Worm (Caenorhabditis elegans) whole organism, young adult: ENCODE results near the gene Y54E2A.9.

ENCODE experiments used
- B0019.2 ChIP-seq: fragments of 200-800 bp; sonication (Bioruptor generic); conservative IDR thresholded peaks from 2 replicates; pipeline ENCODE4 v1.3.6; 2022; ENCODE audit warnings: missing genetic modification reagents, missing genetic modification characterization, missing compliant biosample characterization
- C17E4.6 ChIP-seq: fragments of 200-800 bp; sonication (Bioruptor generic); IDR thresholded peaks from 2 replicates; pipeline ENCODE4 v1.3.6; 2022; ENCODE audit warnings: missing genetic modification reagents, missing genetic modification characterization, missing compliant biosample characterization
- D2030.7 ChIP-seq: fragments of 200-800 bp; sonication (Bioruptor generic); IDR thresholded peaks from 2 replicates; pipeline ENCODE4 v1.3.6; 2022; ENCODE audit warnings: missing genetic modification reagents, missing genetic modification characterization, missing compliant biosample characterization
- F10E7.11 ChIP-seq: sonication (generic microtip); optimal IDR thresholded peaks from 2 replicates; lab custom pipeline; 2017; ENCODE audit warnings: mild to moderate bottlenecking, missing genetic modification characterization, moderate library complexity, missing compliant biosample characterization
- F23B12.7 ChIP-seq: sonication (generic microtip); optimal IDR thresholded peaks from 2 replicates; lab custom pipeline; 2017; ENCODE audit warnings: missing genetic modification characterization, mild to moderate bottlenecking, missing compliant biosample characterization, antibody characterized with exemption, moderate library complexity; ENCODE audit not compliant: insufficient read depth
- F33H1.4 ChIP-seq: fragments of 200-800 bp; sonication (Bioruptor generic); IDR thresholded peaks from 2 replicates; pipeline ENCODE4 v1.3.6; 2022; ENCODE audit warnings: missing genetic modification reagents, missing genetic modification characterization, missing compliant biosample characterization
- F39B2.1 ChIP-seq: fragments of 200-800 bp; sonication (Bioruptor generic); IDR thresholded peaks from 2 replicates; pipeline ENCODE4 v1.3.6; 2022; ENCODE audit warnings: missing genetic modification reagents, missing genetic modification characterization, missing compliant biosample characterization
- F52B5.7 ChIP-seq: sonication (generic microtip); optimal IDR thresholded peaks from 2 replicates; lab custom pipeline; 2016; ENCODE audit warnings: mild to moderate bottlenecking, missing genetic modification characterization, missing compliant biosample characterization
- F57A8.1 ChIP-seq: fragments of 200-800 bp; sonication (Bioruptor generic); optimal IDR thresholded peaks from 2 replicates; lab custom pipeline; 2018; ENCODE audit warnings: mild to moderate bottlenecking, missing genetic modification characterization, moderate library complexity, missing compliant biosample characterization
- T07F8.4 ChIP-seq: sonication (generic microtip); optimal IDR thresholded peaks from 2 replicates; lab custom pipeline; 2016; ENCODE audit warnings: mild to moderate bottlenecking, missing genetic modification characterization, moderate library complexity, missing compliant biosample characterization
- T26A5.8 ChIP-seq: sonication (generic microtip); optimal IDR thresholded peaks from 2 replicates; lab custom pipeline; 2016; ENCODE audit warnings: missing genetic modification characterization, missing compliant biosample characterization
- Y79H2A.3 ChIP-seq: fragments of 200-800 bp; sonication (Bioruptor generic); conservative IDR thresholded peaks from 2 replicates; pipeline ENCODE4 v1.3.6; 2022; ENCODE audit warnings: missing genetic modification reagents, missing genetic modification characterization, missing compliant biosample characterization
- Y95B8A.8 ChIP-seq: fragments of 200-800 bp; sonication (Bioruptor generic); IDR thresholded peaks from 2 replicates; pipeline ENCODE4 v1.3.6; 2022; ENCODE audit warnings: missing genetic modification reagents, missing genetic modification characterization, missing compliant biosample characterization
- akir-1 ChIP-seq: fragments of 200-800 bp; sonication (Bioruptor generic); optimal IDR thresholded peaks from 2 replicates; lab custom pipeline; 2018; ENCODE audit warnings: mild to moderate bottlenecking, missing genetic modification characterization, moderate library complexity, missing compliant biosample characterization
- ama-1 ChIP-seq, 3 experiments: fragments of 150-350 bp in 1 of 3; sonication (generic microtip) in 2 of 3; optimal IDR thresholded peaks; 2 replicates each; lab custom pipeline; 2014 to 2018; ENCODE audit warnings: missing biosample characterization in 2 of 3, missing genetic modification characterization in 2 of 3, missing genetic modification reagents in 2 of 3
- atf-7 ChIP-seq: sonication (generic microtip); optimal IDR thresholded peaks from 2 replicates; lab custom pipeline; 2017; ENCODE audit warnings: mild to moderate bottlenecking, missing genetic modification characterization, missing compliant biosample characterization
- bed-2 ChIP-seq: fragments of 200-800 bp; sonication (Bioruptor generic); IDR thresholded peaks from 2 replicates; pipeline ENCODE4 v1.3.6; 2022; ENCODE audit warnings: missing genetic modification reagents, missing genetic modification characterization, missing compliant biosample characterization
- ceh-27 ChIP-seq: fragments of 200-800 bp; sonication (Bioruptor generic); optimal IDR thresholded peaks from 2 replicates; lab custom pipeline; 2018; ENCODE audit warnings: mild to moderate bottlenecking, missing genetic modification characterization, moderate library complexity, missing compliant biosample characterization
- ceh-91 ChIP-seq: fragments of 200-800 bp; sonication (Bioruptor generic); IDR thresholded peaks from 2 replicates; pipeline ENCODE4 v1.3.6; 2022; ENCODE audit warnings: missing genetic modification reagents, missing genetic modification characterization, missing compliant biosample characterization
- chd-7 ChIP-seq: sonication (generic microtip); optimal IDR thresholded peaks from 2 replicates; lab custom pipeline; 2016; ENCODE audit warnings: mild to moderate bottlenecking, missing genetic modification characterization, moderate library complexity, missing compliant biosample characterization
- egrh-3 ChIP-seq: fragments of 200-800 bp; sonication (Bioruptor generic); IDR thresholded peaks from 2 replicates; pipeline ENCODE4 v1.3.6; 2022; ENCODE audit warnings: missing genetic modification reagents, missing genetic modification characterization, missing compliant biosample characterization
- ets-4 ChIP-seq: fragments of 200-800 bp; sonication (Bioruptor generic); optimal IDR thresholded peaks from 2 replicates; lab custom pipeline; 2018; ENCODE audit warnings: mild to moderate bottlenecking, missing genetic modification characterization, missing compliant biosample characterization
- hlh-12 ChIP-seq: sonication (generic microtip); optimal IDR thresholded peaks from 2 replicates; lab custom pipeline; 2016; ENCODE audit warnings: missing genetic modification characterization, missing compliant biosample characterization
- hlh-26 ChIP-seq: fragments of 200-800 bp; sonication (Bioruptor generic); conservative IDR thresholded peaks from 2 replicates; pipeline ENCODE4 v1.3.6; 2022; ENCODE audit warnings: missing genetic modification reagents, missing genetic modification characterization, missing compliant biosample characterization
- hmg-1.2 ChIP-seq: fragments of 200-800 bp; sonication (Bioruptor generic); IDR thresholded peaks from 2 replicates; pipeline ENCODE4 v1.3.6; 2022; ENCODE audit warnings: missing genetic modification reagents, missing genetic modification characterization, missing compliant biosample characterization
- hmg-20 ChIP-seq: fragments of 200-800 bp; sonication (Bioruptor generic); IDR thresholded peaks from 2 replicates; pipeline ENCODE4 v1.3.6; 2022; ENCODE audit warnings: missing genetic modification reagents, missing genetic modification characterization, missing compliant biosample characterization
- hrde-1 ChIP-seq: sonication (generic microtip); optimal IDR thresholded peaks from 2 replicates; lab custom pipeline; 2016; ENCODE audit warnings: missing genetic modification characterization, mild to moderate bottlenecking, missing compliant biosample characterization, moderate library complexity, missing genotype, missing genetic modification reagents, borderline replicate concordance
- lag-1 ChIP-seq: fragments of 200-800 bp; sonication (Bioruptor generic); IDR thresholded peaks from 2 replicates; pipeline ENCODE4 v1.3.6; 2022; ENCODE audit warnings: missing genetic modification reagents, missing genetic modification characterization, missing compliant biosample characterization
- lin-40 ChIP-seq: sonication (generic microtip); optimal IDR thresholded peaks from 2 replicates; lab custom pipeline; 2016; ENCODE audit warnings: missing genetic modification characterization, mild to moderate bottlenecking, missing compliant biosample characterization, missing genotype, missing genetic modification reagents
- lin-54 ChIP-seq: fragments of 200-800 bp; sonication (Bioruptor generic); optimal IDR thresholded peaks from 2 replicates; lab custom pipeline; 2018; ENCODE audit warnings: mild to moderate bottlenecking, missing genetic modification characterization, missing compliant biosample characterization
- lir-1 ChIP-seq: fragments of 200-800 bp; sonication (Bioruptor generic); conservative IDR thresholded peaks from 2 replicates; pipeline ENCODE4 v1.3.6; 2022; ENCODE audit warnings: missing genetic modification reagents, missing genetic modification characterization, missing compliant biosample characterization
- lsl-1 ChIP-seq: fragments of 200-800 bp; sonication (Bioruptor generic); optimal IDR thresholded peaks from 2 replicates; lab custom pipeline; 2018; ENCODE audit warnings: mild to moderate bottlenecking, missing genetic modification characterization, moderate library complexity, missing compliant biosample characterization
- lsy-27 ChIP-seq: sonication (generic microtip); optimal IDR thresholded peaks from 2 replicates; lab custom pipeline; 2017; ENCODE audit warnings: missing genetic modification characterization, mild to moderate bottlenecking, missing compliant biosample characterization, antibody characterized with exemption, missing genotype, borderline replicate concordance; ENCODE audit not compliant: insufficient read depth
- madf-3 ChIP-seq: fragments of 200-800 bp; sonication (Bioruptor generic); IDR thresholded peaks from 2 replicates; pipeline ENCODE4 v1.3.6; 2022; ENCODE audit warnings: missing genetic modification reagents, missing genetic modification characterization, missing compliant biosample characterization
- mes-4 ChIP-seq: sonication (generic microtip); optimal IDR thresholded peaks from 2 replicates; lab custom pipeline; 2016; ENCODE audit warnings: missing genotype, missing genetic modification characterization, missing compliant biosample characterization
- mxl-1 ChIP-seq: sonication (generic microtip); optimal IDR thresholded peaks from 2 replicates; lab custom pipeline; 2016; ENCODE audit warnings: missing genetic modification characterization, missing compliant biosample characterization
- nfya-1 ChIP-seq: sonication (generic microtip); optimal IDR thresholded peaks from 2 replicates; lab custom pipeline; 2017; ENCODE audit warnings: antibody characterized with exemption, missing compliant biosample characterization, missing genetic modification characterization, borderline replicate concordance; ENCODE audit not compliant: insufficient read depth
- nfyb-1 ChIP-seq: fragments of 200-800 bp; sonication (Bioruptor generic); IDR thresholded peaks from 2 replicates; pipeline ENCODE4 v1.3.6; 2022; ENCODE audit warnings: missing genetic modification reagents, missing genetic modification characterization, missing compliant biosample characterization
- nhr-80 ChIP-seq: sonication (generic microtip); optimal IDR thresholded peaks from 2 replicates; lab custom pipeline; 2016; ENCODE audit warnings: missing genetic modification characterization, missing compliant biosample characterization
- pbrm-1 ChIP-seq: fragments of 200-800 bp; sonication (Bioruptor generic); IDR thresholded peaks from 2 replicates; pipeline ENCODE4 v1.3.6; 2022; ENCODE audit warnings: missing genetic modification reagents, missing genetic modification characterization, missing compliant biosample characterization
- rec-8 ChIP-seq, 2 experiments: sonication (generic microtip); optimal IDR thresholded peaks; 2 replicates each; lab custom pipeline; 2016; ENCODE audit warnings: mild to moderate bottlenecking in 2 of 2, missing genetic modification characterization in 2 of 2, missing genetic modification reagents in 2 of 2, missing genotype in 2 of 2, missing biosample characterization in 1 of 2, missing compliant biosample characterization in 1 of 2, moderate library complexity in 1 of 2
- sdz-38 ChIP-seq: sonication (generic microtip); optimal IDR thresholded peaks from 2 replicates; lab custom pipeline; 2016; ENCODE audit warnings: missing genotype, missing genetic modification characterization, missing compliant biosample characterization
- sea-2 ChIP-seq: fragments of 200-800 bp; sonication (Bioruptor generic); IDR thresholded peaks from 2 replicates; pipeline ENCODE4 v1.3.6; 2022; ENCODE audit warnings: missing genetic modification characterization, missing compliant biosample characterization
- snpc-1.3 ChIP-seq: sonication (generic microtip); optimal IDR thresholded peaks from 2 replicates; lab custom pipeline; 2017; ENCODE audit warnings: missing genetic modification characterization, mild to moderate bottlenecking, missing compliant biosample characterization, antibody characterized with exemption, moderate library complexity, missing genotype, missing genetic modification reagents; ENCODE audit not compliant: insufficient read depth
- tbx-9 ChIP-seq: sonication (generic microtip); optimal IDR thresholded peaks from 2 replicates; lab custom pipeline; 2016; ENCODE audit warnings: borderline replicate concordance, missing genetic modification characterization, inconsistent platforms, missing compliant biosample characterization
- zfh-2 ChIP-seq: fragments of 200-800 bp; sonication (Bioruptor generic); conservative IDR thresholded peaks from 2 replicates; pipeline ENCODE4 v1.3.6; 2022; ENCODE audit warnings: missing genetic modification reagents, missing genetic modification characterization, missing compliant biosample characterization
- ztf-22 ChIP-seq: fragments of 200-800 bp; sonication (Bioruptor generic); optimal IDR thresholded peaks from 2 replicates; lab custom pipeline; 2018; ENCODE audit warnings: mild to moderate bottlenecking, missing genetic modification characterization, moderate library complexity, missing compliant biosample characterization

The Y54E2A.9 gene

ce11 chrII:14814894-14815568 lies 29.2 kb upstream of the Y54E2A.9 start, which contains the start of gene W01D2.1 (continued):
- TF ChIP-seq nfya-1 (tag; lab: Kevin White, UChicago) (no peak), ztf-22 (GFP tag; lab: Kevin White, UChicago) (no peak), mxl-1 (tag; lab: Kevin White, UChicago) (no peak), mes-4 (tag; lab: Kevin White, UChicago) (no peak), D2030.7 (GFP tag; lab: Robert Waterston, UW) (peak; percentile 65; the same call in 1 of the 2 replicates), ets-4 (GFP tag; lab: Kevin White, UChicago) (no peak), akir-1 (GFP tag; lab: Kevin White, UChicago) (no peak), lsy-27 (tag; lab: Kevin White, UChicago) (no peak), F52B5.7 (no peak), pbrm-1 (GFP tag; lab: Robert Waterston, UW) (no peak), tbx-9 (tag; lab: Kevin White, UChicago) (no peak), ama-1 (optimal IDR thresholded peaks at IDR 0.05; lab: Kevin White, UChicago) (no peak), ama-1 (GFP tag; optimal IDR thresholded peaks at IDR 0.05; lab: Kevin White, UChicago) (peak in 1 of 2 experiments; percentile 10), hlh-26 (GFP tag; lab: Robert Waterston, UW) (no peak), chd-7 (tag; lab: Kevin White, UChicago) (no peak), sdz-38 (no peak), F39B2.1 (GFP tag; lab: Robert Waterston, UW) (no peak), atf-7 (no peak), F10E7.11 (tag; lab: Kevin White, UChicago) (no peak), madf-3 (GFP tag; lab: Robert Waterston, UW) (no peak), bed-2 (no peak), hrde-1 (tag; lab: Kevin White, UChicago) (no peak), Y95B8A.8 (no peak), egrh-3 (GFP tag; lab: Robert Waterston, UW) (no peak), F33H1.4 (GFP tag; lab: Robert Waterston, UW) (peak; percentile 90), B0019.2 (GFP tag; lab: Robert Waterston, UW) (no peak), lin-40 (tag; lab: Kevin White, UChicago) (peak; percentile 35), snpc-1.3 (tag; lab: Kevin White, UChicago) (peak; percentile 58), nfyb-1 (GFP tag; lab: Robert Waterston, UW) (no peak), hlh-12 (tag; lab: Kevin White, UChicago) (no peak), ceh-91 (GFP tag; lab: Robert Waterston, UW) (no peak), F23B12.7 (peak; percentile 49), zfh-2 (GFP tag; lab: Robert Waterston, UW) (no peak), nhr-80 (tag; lab: Kevin White, UChicago) (no peak), T26A5.8 (tag; lab: Kevin White, UChicago) (no peak), lin-54 (GFP tag; lab: Kevin White, UChicago) (peak; percentile 87), hmg-20 (GFP tag; lab: Robert Waterston, UW) (no peak), lir-1 (GFP tag; lab: Robert Waterston, UW) (no peak), lag-1 (GFP tag; lab: Robert Waterston, UW) (no peak), Y79H2A.3 (GFP tag; lab: Robert Waterston, UW) (no peak), C17E4.6 (GFP tag; lab: Robert Waterston, UW) (no peak), lsl-1 (peak; percentile 60), F57A8.1 (GFP tag; lab: Kevin White, UChicago) (no peak), hmg-1.2 (GFP tag; lab: Robert Waterston, UW) (peak; percentile 11; the same call in 1 of the 2 replicates), rec-8 (tag; optimal IDR thresholded peaks at IDR 0.05; lab: Kevin White, UChicago) (no peak), sea-2 (GFP tag; lab: Robert Waterston, UW) (no peak), ceh-27 (GFP tag; lab: Kevin White, UChicago) (no peak), T07F8.4 (tag; lab: Kevin White, UChicago) (no peak)
